Worm (Caenorhabditis elegans) whole organism, midembryonic: ENCODE data around the gene srt-27.

Experiments
- cog-1 ChIP-seq: sonication (generic microtip); optimal IDR thresholded peaks from 2 replicates; lab custom pipeline; 2016; ENCODE audit warnings: missing genetic modification characterization, missing compliant biosample characterization
- flt-1 ChIP-seq: fragments of 200-800 bp; sonication (Bioruptor generic); IDR thresholded peaks from 2 replicates; pipeline ENCODE4 v1.3.6; 2022; ENCODE audit warnings: missing genetic modification characterization, missing compliant biosample characterization
- klf-2 ChIP-seq: fragments of 200-800 bp; sonication (Bioruptor generic); conservative IDR thresholded peaks from 2 replicates; pipeline ENCODE4 v1.3.6; 2022; ENCODE audit warnings: missing genetic modification reagents, missing genetic modification characterization, missing compliant biosample characterization
- ref-1 ChIP-seq: fragments of 200-800 bp; sonication (Bioruptor generic); conservative IDR thresholded peaks from 2 replicates; pipeline ENCODE4 v1.3.6; 2022; ENCODE audit warnings: missing genetic modification reagents, missing genetic modification characterization, missing compliant biosample characterization
- tab-1 ChIP-seq: fragments of 200-800 bp; sonication (Bioruptor generic); IDR thresholded peaks from 2 replicates; pipeline ENCODE4 v1.3.6; 2022; ENCODE audit warnings: missing genetic modification characterization, missing compliant biosample characterization
- ztf-29 ChIP-seq: fragments of 200-800 bp; sonication (Bioruptor generic); IDR thresholded peaks from 2 replicates; pipeline ENCODE4 v1.3.6; 2022; ENCODE audit warnings: missing genetic modification reagents, missing genetic modification characterization, missing compliant biosample characterization

DNA sequence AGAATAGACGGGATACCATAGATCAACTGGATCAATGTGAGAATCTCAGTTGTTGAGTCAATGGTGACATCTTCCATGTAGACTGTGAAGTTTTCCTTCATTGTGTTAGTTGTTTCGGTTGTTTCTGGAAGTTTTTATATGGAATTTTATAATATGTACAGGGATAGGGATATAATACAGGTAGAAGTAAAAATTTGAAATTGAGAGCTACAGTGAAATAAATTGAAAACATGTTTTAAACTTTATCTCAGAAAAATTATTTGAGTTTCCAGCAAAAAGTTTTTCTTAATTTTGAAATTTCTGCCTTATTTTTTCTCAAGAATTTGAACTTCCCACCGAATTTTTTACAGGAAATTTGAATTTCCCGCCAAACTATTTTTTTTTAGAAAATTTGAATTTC, 21.6 kb upstream of the srt-27 start, which contains the start of gene srg-62:
- TF ChIP-seq tab-1 (GFP tag; lab: Robert Waterston, UW) (no peak), klf-2 (GFP tag; lab: Robert Waterston, UW) (no peak), ztf-29 (GFP tag; lab: Robert Waterston, UW) (no peak), flt-1 (GFP tag; lab: Robert Waterston, UW) (no peak), ref-1 (GFP tag; lab: Robert Waterston, UW) (no peak), cog-1 (tag; lab: Kevin White, UChicago) (no peak)
